Worm (Caenorhabditis elegans): Measurements from ENCODE around the gene C18H2.5.
A peak's percentile ranks its signal among the peaks of the same experiment; 100 is the strongest.

C18H2.5 gene

DNA sequence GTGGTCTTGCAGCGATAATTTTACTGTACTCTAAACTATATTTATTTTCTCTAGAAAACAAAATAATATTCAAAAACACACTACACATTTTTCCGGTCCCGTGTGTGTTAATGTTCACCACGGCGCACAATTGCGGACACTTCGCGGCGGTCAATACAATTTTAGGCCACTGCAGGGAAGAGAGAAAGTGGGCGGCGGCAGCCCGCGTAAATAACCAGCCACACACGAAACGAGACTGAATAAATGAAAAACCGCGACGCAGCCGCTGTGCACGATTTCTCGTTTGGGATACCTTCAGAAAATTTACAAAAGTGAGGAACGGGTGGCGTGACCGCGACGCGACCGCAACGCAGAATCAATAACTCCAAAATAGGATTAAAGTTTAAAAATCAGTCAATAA lies 16.8 kb upstream of the C18H2.5 start:
- no peak for TF ChIP-seq tbx-11 (GFP tag; IDR thresholded peaks at IDR 0.05)
- TF ChIP-seq pes-1 (GFP tag; IDR thresholded peaks at IDR 0.05) = no peak
- peak; percentile 67 for TF ChIP-seq F13C5.2 (tag; optimal IDR thresholded peaks at IDR 0.05)
- TF ChIP-seq tbx-37 (GFP tag; conservative IDR thresholded peaks at IDR 0.05) = no peak
- TF ChIP-seq hnd-1 (tag; optimal IDR thresholded peaks at IDR 0.05) = no peak
- no peak for TF ChIP-seq tra-4 (tag; optimal IDR thresholded peaks at IDR 0.05)
- TF ChIP-seq ceh-13 (GFP tag; optimal IDR thresholded peaks at IDR 0.05) = no peak
- no peak for TF ChIP-seq ama-1 (optimal IDR thresholded peaks at IDR 0.05)
- 0 out of 2 replicates have a peak, but pooled peaks have one; percentile 37 for TF ChIP-seq scrt-1 (GFP tag; IDR thresholded peaks at IDR 0.05)
- no peak for TF ChIP-seq sea-1 (GFP tag; conservative IDR thresholded peaks at IDR 0.05)
- no peak for TF ChIP-seq aly-1 (tag; optimal IDR thresholded peaks at IDR 0.05)
- no peak for TF ChIP-seq B0310.2 (tag; optimal IDR thresholded peaks at IDR 0.05)
- peak; percentile 39 for TF ChIP-seq ceh-36 (tag; optimal IDR thresholded peaks at IDR 0.05)
- no peak for TF ChIP-seq hmbx-1 (tag; optimal IDR thresholded peaks at IDR 0.05)
- TF ChIP-seq flt-1 (GFP tag; IDR thresholded peaks at IDR 0.05) = no peak
- peak; percentile 73 for TF ChIP-seq hmg-4 (GFP tag; optimal IDR thresholded peaks at IDR 0.05)
- no peak for TF ChIP-seq ets-7 (tag; optimal IDR thresholded peaks at IDR 0.05)

DNA sequence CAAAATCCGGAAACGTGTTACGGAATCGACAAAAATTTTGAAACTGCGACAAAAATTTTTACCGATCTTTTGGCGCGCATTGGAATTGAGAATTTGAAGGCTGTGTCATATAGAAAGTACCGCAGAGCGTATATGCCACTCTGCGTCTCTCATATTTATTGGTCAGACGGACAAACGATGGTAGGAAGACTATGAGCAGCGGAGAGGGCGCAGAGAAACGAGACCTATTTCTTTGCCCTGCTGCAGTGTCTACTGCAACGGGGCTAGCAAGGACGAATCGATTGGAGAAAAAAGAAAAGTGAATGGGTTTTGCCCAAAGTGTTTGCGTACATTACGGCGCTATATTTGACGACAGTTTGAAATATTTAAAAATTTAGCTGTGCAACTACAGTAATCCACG lies 15.9 kb upstream of the C18H2.5 start:
- TF ChIP-seq B0310.2 (tag; optimal IDR thresholded peaks at IDR 0.05) (no peak), hmg-4 (GFP tag; optimal IDR thresholded peaks at IDR 0.05) (peak; percentile 51)

DNA sequence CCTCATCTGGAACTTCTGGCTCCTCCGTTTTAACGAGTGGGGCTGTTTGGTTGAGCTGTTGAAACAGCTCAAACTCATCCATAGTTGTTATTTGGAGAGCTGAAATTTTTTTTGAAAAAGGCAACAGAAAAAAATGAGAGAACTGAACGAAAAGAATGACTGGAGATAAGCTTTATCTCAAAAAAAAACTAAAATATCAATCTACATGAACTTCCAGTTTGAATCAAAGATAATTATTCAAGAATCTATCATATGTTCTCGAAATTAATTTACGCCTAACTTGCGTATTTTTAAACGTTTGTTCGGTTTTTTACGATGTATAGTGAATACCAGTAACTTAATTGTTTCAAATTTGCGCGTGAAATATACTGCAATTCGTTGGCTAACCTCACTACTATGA lies 15.2 kb upstream of the C18H2.5 start, which contains the start of gene lin-13:
TSS of gene lin-13 (minus strand) at position 101 of the 400 bp plus-strand sequence.
- TF ChIP-seq ama-1 (optimal IDR thresholded peaks at IDR 0.05) (no peak), B0310.2 (tag; optimal IDR thresholded peaks at IDR 0.05) (no peak), tbx-11 (GFP tag; IDR thresholded peaks at IDR 0.05) (no peak), hnd-1 (tag; optimal IDR thresholded peaks at IDR 0.05) (no peak), pes-1 (GFP tag; IDR thresholded peaks at IDR 0.05) (no peak), hmg-4 (GFP tag; optimal IDR thresholded peaks at IDR 0.05) (no peak), F13C5.2 (tag; optimal IDR thresholded peaks at IDR 0.05) (no peak), flt-1 (GFP tag; IDR thresholded peaks at IDR 0.05) (no peak), ceh-13 (GFP tag; optimal IDR thresholded peaks at IDR 0.05) (no peak), ets-7 (tag; optimal IDR thresholded peaks at IDR 0.05) (no peak), aly-1 (tag; optimal IDR thresholded peaks at IDR 0.05) (no peak), scrt-1 (GFP tag; IDR thresholded peaks at IDR 0.05) (no peak), tbx-37 (GFP tag; conservative IDR thresholded peaks at IDR 0.05) (no peak), hmbx-1 (tag; optimal IDR thresholded peaks at IDR 0.05) (no peak), sea-1 (GFP tag; conservative IDR thresholded peaks at IDR 0.05) (no peak), tra-4 (tag; optimal IDR thresholded peaks at IDR 0.05) (no peak)

DNA sequence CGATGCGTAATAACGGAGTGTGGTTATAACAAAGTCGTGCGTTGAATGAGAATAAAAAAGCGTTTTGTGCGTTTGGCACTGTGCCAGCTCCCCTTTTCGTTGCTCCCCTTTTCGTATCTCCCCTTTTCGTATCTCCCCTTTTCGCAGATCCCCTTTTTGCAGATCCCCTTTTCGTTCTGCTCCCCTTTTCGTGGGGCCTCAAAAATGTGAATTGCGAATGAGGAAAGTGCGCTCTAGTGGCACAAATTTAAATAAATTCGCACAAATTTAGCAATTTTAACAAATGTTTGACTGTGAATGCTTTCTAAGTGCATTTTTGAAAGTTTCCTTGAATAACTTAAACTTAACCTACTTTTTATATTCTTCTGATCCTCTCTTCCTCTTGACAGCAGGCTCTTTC lies 14.6 kb upstream of the C18H2.5 start:
- peak; percentile 38 for TF ChIP-seq pes-1 (GFP tag; IDR thresholded peaks at IDR 0.05)

DNA sequence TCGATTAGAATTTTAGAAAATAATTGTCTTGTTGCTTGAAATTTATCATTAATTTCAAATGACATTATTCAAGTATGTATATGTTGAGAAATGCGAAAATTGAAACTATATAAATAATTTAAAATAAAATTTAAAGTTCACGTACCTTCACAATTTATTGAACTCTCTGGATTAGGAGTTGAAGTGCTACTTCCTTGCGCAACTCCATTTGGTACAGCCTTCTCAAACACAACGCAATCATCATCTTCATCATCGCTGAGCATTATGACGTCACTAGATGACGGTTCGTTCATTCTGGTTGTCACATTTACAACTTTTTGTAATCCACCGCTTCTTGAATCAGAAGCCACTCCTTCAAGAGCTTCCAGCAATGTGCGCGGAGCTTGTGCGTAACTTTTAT lies 9.3 kb upstream of the C18H2.5 start:
- no peak for TF ChIP-seq tra-4 (tag; optimal IDR thresholded peaks at IDR 0.05)
- TF ChIP-seq flt-1 (GFP tag; IDR thresholded peaks at IDR 0.05) = no peak
- no peak for TF ChIP-seq ama-1 (optimal IDR thresholded peaks at IDR 0.05)
- TF ChIP-seq hmbx-1 (tag; optimal IDR thresholded peaks at IDR 0.05) = no peak

DNA sequence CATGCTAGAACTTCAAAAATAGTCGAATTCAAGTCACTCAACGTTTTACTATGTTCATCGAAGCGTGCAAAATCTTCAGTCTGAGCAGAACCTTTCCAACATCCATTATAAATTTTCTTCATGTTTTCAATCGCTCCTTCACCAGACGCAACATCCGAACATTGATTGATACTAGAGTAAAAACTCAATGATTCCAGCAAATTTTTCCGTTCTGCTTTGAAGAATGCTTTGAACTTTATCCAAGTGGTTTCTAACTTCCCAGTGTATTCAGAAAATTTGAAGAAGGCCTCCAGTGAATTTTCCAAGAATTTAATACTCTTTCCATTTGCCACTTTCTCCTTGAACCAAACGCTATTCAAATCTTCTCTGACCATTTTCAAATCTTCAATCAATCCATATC lies 1.9 kb downstream of the C18H2.5 start:
- TF ChIP-seq ets-7 (tag; optimal IDR thresholded peaks at IDR 0.05) (no peak), hnd-1 (tag; optimal IDR thresholded peaks at IDR 0.05) (no peak), hmbx-1 (tag; optimal IDR thresholded peaks at IDR 0.05) (no peak), tra-4 (tag; optimal IDR thresholded peaks at IDR 0.05) (no peak), F13C5.2 (tag; optimal IDR thresholded peaks at IDR 0.05) (no peak), sea-1 (GFP tag; conservative IDR thresholded peaks at IDR 0.05) (no peak), ceh-13 (GFP tag; optimal IDR thresholded peaks at IDR 0.05) (no peak), hmg-4 (GFP tag; optimal IDR thresholded peaks at IDR 0.05) (no peak), flt-1 (GFP tag; IDR thresholded peaks at IDR 0.05) (no peak)

DNA sequence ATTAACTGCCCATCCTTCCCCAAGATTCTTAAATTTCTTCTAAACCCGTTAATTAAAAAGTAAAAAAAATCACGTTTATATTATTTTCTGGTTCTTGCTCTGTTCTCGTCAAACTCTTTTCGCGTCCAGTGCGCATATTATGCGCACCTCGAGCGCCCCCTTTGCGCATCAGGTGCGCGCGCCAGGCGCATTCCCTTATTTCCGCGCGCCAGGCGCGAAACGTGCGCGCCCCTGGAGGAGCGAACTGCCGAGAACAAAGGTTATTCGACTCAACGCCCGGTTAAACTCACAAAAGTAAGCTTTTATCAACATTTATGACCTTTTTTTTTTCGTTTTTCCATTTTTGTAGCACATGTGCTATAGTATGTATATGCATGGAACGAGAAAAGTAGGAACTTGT lies 21.8 kb downstream of the C18H2.5 start:
- TF ChIP-seq ceh-36 (tag; optimal IDR thresholded peaks at IDR 0.05) (no peak), tbx-11 (GFP tag; IDR thresholded peaks at IDR 0.05) (no peak), ceh-13 (GFP tag; optimal IDR thresholded peaks at IDR 0.05) (no peak), F13C5.2 (tag; optimal IDR thresholded peaks at IDR 0.05) (no peak), aly-1 (tag; optimal IDR thresholded peaks at IDR 0.05) (no peak), pes-1 (GFP tag; IDR thresholded peaks at IDR 0.05) (no peak), tbx-37 (GFP tag; conservative IDR thresholded peaks at IDR 0.05) (no peak), hmg-4 (GFP tag; optimal IDR thresholded peaks at IDR 0.05) (no peak), scrt-1 (GFP tag; IDR thresholded peaks at IDR 0.05) (no peak), B0310.2 (tag; optimal IDR thresholded peaks at IDR 0.05) (no peak), ama-1 (optimal IDR thresholded peaks at IDR 0.05) (no peak), tra-4 (tag; optimal IDR thresholded peaks at IDR 0.05) (no peak), hnd-1 (tag; optimal IDR thresholded peaks at IDR 0.05) (no peak), flt-1 (GFP tag; IDR thresholded peaks at IDR 0.05) (no peak), sea-1 (GFP tag; conservative IDR thresholded peaks at IDR 0.05) (no peak), ets-7 (tag; optimal IDR thresholded peaks at IDR 0.05) (no peak), hmbx-1 (tag; optimal IDR thresholded peaks at IDR 0.05) (no peak)

DNA sequence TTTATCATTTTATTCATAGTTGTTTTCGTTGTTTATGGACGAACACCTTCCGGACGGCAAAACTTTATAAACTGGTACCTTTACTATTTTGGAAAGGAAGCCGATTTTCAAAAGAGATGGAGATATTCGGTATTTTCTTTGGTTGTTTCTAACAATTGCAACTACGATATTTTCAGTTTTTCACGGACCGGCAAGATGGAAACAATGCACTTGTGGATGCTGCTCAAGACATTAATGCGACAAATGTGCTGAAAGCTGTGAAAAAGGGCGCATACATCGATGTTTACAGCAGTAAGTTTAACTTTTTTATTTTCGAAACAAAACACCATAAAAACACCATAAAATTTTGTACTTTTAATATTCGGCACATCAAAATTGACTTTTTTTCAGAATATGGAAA lies 28.2 kb downstream of the C18H2.5 start:
- TF ChIP-seq ama-1 (optimal IDR thresholded peaks at IDR 0.05) (no peak), scrt-1 (GFP tag; IDR thresholded peaks at IDR 0.05) (no peak), tra-4 (tag; optimal IDR thresholded peaks at IDR 0.05) (no peak), aly-1 (tag; optimal IDR thresholded peaks at IDR 0.05) (no peak), pes-1 (GFP tag; IDR thresholded peaks at IDR 0.05) (no peak), ets-7 (tag; optimal IDR thresholded peaks at IDR 0.05) (no peak), tbx-37 (GFP tag; conservative IDR thresholded peaks at IDR 0.05) (no peak), flt-1 (GFP tag; IDR thresholded peaks at IDR 0.05) (no peak), ceh-13 (GFP tag; optimal IDR thresholded peaks at IDR 0.05) (no peak), hmg-4 (GFP tag; optimal IDR thresholded peaks at IDR 0.05) (no peak), hmbx-1 (tag; optimal IDR thresholded peaks at IDR 0.05) (no peak), sea-1 (GFP tag; conservative IDR thresholded peaks at IDR 0.05) (no peak), hnd-1 (tag; optimal IDR thresholded peaks at IDR 0.05) (no peak), B0310.2 (tag; optimal IDR thresholded peaks at IDR 0.05) (no peak), ceh-36 (tag; optimal IDR thresholded peaks at IDR 0.05) (no peak), tbx-11 (GFP tag; IDR thresholded peaks at IDR 0.05) (no peak), F13C5.2 (tag; optimal IDR thresholded peaks at IDR 0.05) (no peak)
